Worm (Caenorhabditis elegans): ENCODE measurements around the gene C17A2.2.

C17A2.2 gene

DNA sequence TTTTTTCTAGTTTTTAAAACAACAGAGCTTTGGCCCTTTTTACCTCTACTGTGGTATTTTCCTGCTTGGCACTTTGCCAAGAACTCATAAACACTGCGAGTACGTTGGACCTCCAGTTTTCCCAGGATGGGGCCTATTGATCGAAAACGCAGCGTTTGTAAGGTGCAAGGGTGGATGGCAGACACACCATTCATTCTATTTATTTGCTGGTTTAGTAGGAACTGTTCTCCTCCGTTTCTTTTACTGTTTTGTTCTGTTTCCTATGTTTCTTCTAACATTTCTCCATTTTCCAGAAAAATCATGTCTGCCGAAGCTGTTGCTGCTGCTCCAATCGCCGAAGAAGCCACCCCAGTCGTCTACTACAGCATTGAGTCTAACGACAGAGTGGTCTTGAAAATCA, 22.3 kb upstream of the C17A2.2 start, which contains the start of gene skr-15:
TSS of gene skr-15 (plus strand) at position 301 of the 400 bp plus-strand sequence.
- TF ChIP-seq ceh-83 (GFP tag; optimal IDR thresholded peaks at IDR 0.05) (no peak), drap-1 (GFP tag; optimal IDR thresholded peaks at IDR 0.05) (no peak), zip-8 (tag; optimal IDR thresholded peaks at IDR 0.05) (no peak), lin-32 (GFP tag; optimal IDR thresholded peaks at IDR 0.05) (no peak), unc-120 (tag; optimal IDR thresholded peaks at IDR 0.05; ENCODE audit: poor library complexity, severe bottlenecking) (no peak), tbx-8 (GFP tag; optimal IDR thresholded peaks at IDR 0.05) (no peak), nhr-12 (tag; optimal IDR thresholded peaks at IDR 0.05) (no peak), ztf-11 (tag; optimal IDR thresholded peaks at IDR 0.05) (no peak), ham-2 (GFP tag; optimal IDR thresholded peaks at IDR 0.05) (no peak), lin-13 (tag; optimal IDR thresholded peaks at IDR 0.05) (no peak), elt-1 (tag; optimal IDR thresholded peaks at IDR 0.05; ENCODE audit: borderline replicate concordance, insufficient read depth) (no peak), nhr-237 (tag; optimal IDR thresholded peaks at IDR 0.05) (no peak), snpc-4 (tag; optimal IDR thresholded peaks at IDR 0.05) (no peak), cnd-1 (tag; optimal IDR thresholded peaks at IDR 0.05) (no peak), elt-3 (tag; optimal IDR thresholded peaks at IDR 0.05) (no peak), sptf-1 (tag; optimal IDR thresholded peaks at IDR 0.05) (no peak), M03D4.4 (tag; optimal IDR thresholded peaks at IDR 0.05) (no peak)

DNA sequence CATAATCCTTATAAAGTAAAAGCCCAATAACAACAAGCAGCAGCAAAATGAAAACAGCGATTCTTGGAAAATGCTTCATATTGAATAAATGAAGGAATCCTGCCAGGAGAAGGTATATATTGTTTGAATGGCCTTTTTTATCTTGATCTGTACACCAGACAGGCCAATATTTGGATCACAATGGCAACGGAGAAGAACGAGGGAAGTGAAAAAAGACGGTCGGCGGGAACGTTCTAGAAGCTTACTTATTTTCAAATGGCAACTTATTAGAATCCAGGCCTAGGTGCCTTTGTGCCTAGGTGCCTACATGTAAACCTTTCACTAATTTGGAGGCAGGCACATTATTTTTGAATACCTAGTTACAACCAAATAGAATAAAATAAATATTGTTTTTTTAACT, 18.3 kb upstream of the C17A2.2 start, which contains the start of gene F54D10.8:
TSS of gene F54D10.8 (minus strand) at position 101 of the 400 bp plus-strand sequence.
- no peak for TF ChIP-seq flh-1 (GFP tag; optimal IDR thresholded peaks at IDR 0.05)
- no peak for TF ChIP-seq ceh-43 (GFP tag; optimal IDR thresholded peaks at IDR 0.05)
- no peak for TF ChIP-seq ceh-83 (GFP tag; optimal IDR thresholded peaks at IDR 0.05)
- no peak for TF ChIP-seq drap-1 (GFP tag; optimal IDR thresholded peaks at IDR 0.05)
- no peak for TF ChIP-seq zip-8 (tag; optimal IDR thresholded peaks at IDR 0.05)
- no peak for TF ChIP-seq ceh-39 (tag; optimal IDR thresholded peaks at IDR 0.05)
- TF ChIP-seq nhr-12 (tag; optimal IDR thresholded peaks at IDR 0.05), result no peak
- TF ChIP-seq lin-13 (tag; optimal IDR thresholded peaks at IDR 0.05), result no peak

DNA sequence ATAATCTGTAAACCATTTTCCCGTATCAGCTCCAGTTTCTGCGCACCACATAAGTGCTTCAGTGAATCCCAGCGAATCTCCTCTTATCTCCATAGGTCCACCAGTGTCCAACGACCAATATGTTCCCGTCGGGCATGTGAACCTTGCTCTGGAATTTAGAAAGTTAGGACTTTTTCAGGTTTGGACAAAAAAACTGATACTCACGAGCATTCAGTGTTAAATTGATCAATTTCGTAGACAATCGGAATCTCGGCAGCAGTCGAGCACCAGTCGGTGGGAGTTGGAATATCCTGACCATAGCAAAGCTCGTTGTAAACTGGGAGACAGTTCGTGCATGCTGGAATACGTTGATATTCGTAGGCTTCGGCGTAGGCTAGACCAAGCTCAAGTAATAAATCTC, 16.5 kb upstream of the C17A2.2 start:
- TF ChIP-seq nhr-28 (tag; optimal IDR thresholded peaks at IDR 0.05) (no peak), nhr-237 (tag; optimal IDR thresholded peaks at IDR 0.05) (no peak), lsy-2 (tag; optimal IDR thresholded peaks at IDR 0.05) (no peak), drap-1 (GFP tag; optimal IDR thresholded peaks at IDR 0.05) (no peak), ceh-39 (tag; optimal IDR thresholded peaks at IDR 0.05) (no peak), unc-120 (tag; optimal IDR thresholded peaks at IDR 0.05; ENCODE audit: poor library complexity, severe bottlenecking) (no peak), nhr-12 (tag; optimal IDR thresholded peaks at IDR 0.05) (no peak), tbx-8 (GFP tag; optimal IDR thresholded peaks at IDR 0.05) (no peak), ham-2 (GFP tag; optimal IDR thresholded peaks at IDR 0.05) (no peak), ceh-43 (GFP tag; optimal IDR thresholded peaks at IDR 0.05) (no peak), cnd-1 (tag; optimal IDR thresholded peaks at IDR 0.05) (no peak)

DNA sequence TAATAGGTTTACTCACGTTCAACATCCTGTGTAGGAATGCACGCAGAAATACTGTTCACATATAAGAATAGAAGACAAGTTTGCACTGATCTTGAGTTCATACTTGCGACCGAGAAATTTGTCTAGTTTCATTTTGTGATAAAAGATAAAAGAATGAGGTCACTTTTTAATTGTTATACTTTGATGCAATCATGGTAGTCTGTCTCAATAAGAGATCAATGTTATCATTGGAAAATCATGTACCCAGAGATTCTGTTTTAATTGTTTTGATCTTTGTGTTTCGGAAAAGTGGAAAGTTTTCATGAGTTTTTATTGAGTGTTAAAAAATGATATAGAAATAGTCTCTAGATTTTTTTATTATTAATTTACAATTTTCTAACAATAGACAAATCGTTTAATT, 13.7 kb upstream of the C17A2.2 start, which contains the start of gene F54D10.9:
TSS of gene F54D10.9 (minus strand) at position 101 of the 400 bp plus-strand sequence.
- no peak for TF ChIP-seq lin-13 (tag; optimal IDR thresholded peaks at IDR 0.05)
- no peak for TF ChIP-seq unc-62 (GFP tag; optimal IDR thresholded peaks at IDR 0.05)
- TF ChIP-seq mls-2 (tag; optimal IDR thresholded peaks at IDR 0.05), result no peak
- no peak for TF ChIP-seq bed-3 (GFP tag; optimal IDR thresholded peaks at IDR 0.05)
- no peak for TF ChIP-seq ham-2 (GFP tag; optimal IDR thresholded peaks at IDR 0.05)
- TF ChIP-seq cnd-1 (tag; optimal IDR thresholded peaks at IDR 0.05), result no peak
- TF ChIP-seq hlh-1 (tag; optimal IDR thresholded peaks at IDR 0.05), result no peak
- no peak for TF ChIP-seq sem-2 (GFP tag; optimal IDR thresholded peaks at IDR 0.05)
- TF ChIP-seq ceh-39 (tag; optimal IDR thresholded peaks at IDR 0.05), result no peak
- TF ChIP-seq lin-32 (GFP tag; optimal IDR thresholded peaks at IDR 0.05), result no peak

DNA sequence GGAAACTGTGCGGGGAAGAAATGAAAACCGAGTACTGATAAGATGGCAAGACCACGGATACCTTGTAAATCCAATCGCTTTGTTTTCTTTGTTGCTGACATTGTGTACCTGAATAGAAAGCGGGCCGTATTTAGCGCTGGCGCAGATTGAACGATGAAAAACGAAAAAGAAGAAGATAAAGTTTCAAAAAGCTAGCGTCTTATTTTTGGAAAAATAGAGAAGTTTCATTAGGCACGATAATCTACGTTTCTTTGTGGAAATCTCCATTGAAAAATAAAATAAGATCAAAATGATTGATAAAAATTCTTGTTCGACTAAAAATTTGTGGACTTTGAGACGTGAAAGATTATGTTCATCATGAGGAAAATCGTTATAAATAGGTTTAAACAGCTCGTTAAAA, 10.2 kb upstream of the C17A2.2 start, which contains the start of gene oac-4:
TSS of gene oac-4 (minus strand) at position 101 of the 400 bp plus-strand sequence.
- TF ChIP-seq mls-2 (tag; optimal IDR thresholded peaks at IDR 0.05) (no peak), elt-3 (tag; optimal IDR thresholded peaks at IDR 0.05) (no peak), tbx-8 (GFP tag; optimal IDR thresholded peaks at IDR 0.05) (no peak), lsy-2 (tag; optimal IDR thresholded peaks at IDR 0.05) (no peak)

DNA sequence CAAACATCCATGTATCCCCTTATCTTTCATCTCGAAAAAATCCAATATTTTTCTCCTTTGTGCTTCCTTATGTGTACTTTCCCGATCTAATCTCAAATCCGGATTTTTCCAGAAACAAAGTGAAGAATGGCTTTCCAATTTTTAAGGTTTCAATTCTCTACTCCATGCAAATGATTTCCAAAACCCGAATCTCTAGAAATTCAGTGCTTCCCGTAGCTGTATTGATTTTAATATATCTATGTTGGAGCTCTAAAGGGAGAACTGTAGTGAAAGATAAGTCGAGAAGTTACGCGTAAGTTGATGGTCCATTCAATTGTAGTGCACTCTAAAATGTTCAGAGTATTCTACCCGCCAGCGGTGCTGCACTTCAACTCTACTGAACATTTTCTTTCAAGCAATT, 6.6 kb upstream of the C17A2.2 start, which contains the start of gene C17A2.4:
TSS of gene C17A2.4 (plus strand) at position 301 of the 400 bp plus-strand sequence.
- no peak for TF ChIP-seq ceh-39 (tag; optimal IDR thresholded peaks at IDR 0.05)

All from whole organism, mixed stage, embryonic.